Fruit fly (Drosophila melanogaster) S2 (cell line): ENCODE results near the gene Sec5.

Source experiments
- CG8478 ChIP-seq: fragments of >200 bp; optimal IDR thresholded peaks from 2 replicates; lab custom pipeline; 2018
- CTCF ChIP-seq, 2 experiments: fragments of >200 bp; optimal IDR thresholded peaks; 2 replicates each; lab custom pipeline; 2018

DNA sequence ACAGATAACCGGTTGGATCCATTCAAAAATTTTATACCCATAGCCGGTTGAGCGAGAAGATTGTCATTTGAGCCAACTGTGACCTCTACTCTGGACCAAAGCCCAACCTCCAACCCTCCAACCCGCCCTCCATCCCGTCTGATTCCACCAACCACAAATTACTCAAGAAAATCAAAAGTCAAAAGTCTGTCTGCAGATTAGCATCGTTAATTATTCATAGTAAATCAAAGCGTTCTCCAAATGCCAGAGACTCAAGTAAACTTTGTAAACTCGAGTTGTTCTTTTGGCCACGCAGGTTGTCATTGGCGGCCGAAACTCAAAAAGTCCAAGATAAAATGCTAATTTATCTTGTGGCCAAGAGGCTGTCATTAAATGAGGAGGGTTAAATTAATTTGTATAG lies 39.5 kb upstream of the Sec5 start:
- TF ChIP-seq CG8478 (lab: Kevin White, UChicago) (no peak), CTCF (optimal IDR thresholded peaks at IDR 0.05; lab: Kevin White, UChicago) (no peak)
